Fruit fly (Drosophila melanogaster) whole organism, wandering third instar larva: ENCODE data around the gene Obp69a.

Source experiments
- Mio ChIP-seq: sonication (Bioruptor generic); optimal IDR thresholded peaks from 2 replicates; lab custom pipeline; 2016; ENCODE audit warnings: missing biosample characterization, missing genetic modification characterization
- h ChIP-seq: fragments of 200-800 bp; sonication (Bioruptor generic); optimal IDR thresholded peaks from 3 replicates; lab custom pipeline; 2016; ENCODE audit warnings: missing biosample characterization, mild to moderate bottlenecking, missing genetic modification characterization

Obp69a gene

DNA sequence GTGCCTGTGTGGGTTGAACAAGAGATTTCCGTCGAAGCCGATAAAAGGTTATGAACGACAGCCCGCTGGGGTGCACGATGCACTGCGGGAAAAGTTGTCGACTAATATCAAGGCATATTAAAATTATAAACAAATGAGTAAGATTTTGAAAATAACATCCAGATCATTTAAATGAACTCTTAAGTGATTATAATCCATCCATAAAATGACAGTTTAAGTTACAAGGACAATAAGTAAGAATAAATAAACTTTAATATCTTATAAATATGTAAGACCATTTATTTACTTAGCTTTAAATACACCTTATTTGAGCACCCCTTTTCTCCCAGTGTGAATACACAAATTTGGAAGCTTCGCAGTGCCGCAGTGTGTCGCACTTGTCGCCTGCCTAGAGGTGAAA is 48.1 kb downstream of the Obp69a start:
- peak; percentile 1 for TF ChIP-seq h (GFP tag; lab: Kevin White, UChicago)
- TF ChIP-seq Mio, result no peak
